Worm (Caenorhabditis elegans) whole organism, young adult: ENCODE results near the gene csn-5.

Experiments used
- B0336.3 ChIP-seq: fragments of 200-800 bp; sonication (Bioruptor generic); IDR thresholded peaks from 2 replicates; pipeline ENCODE4 v1.3.6; 2022; ENCODE audit warnings: missing genetic modification characterization, missing compliant biosample characterization
- lin-26 ChIP-seq: fragments of 200-800 bp; sonication (Bioruptor generic); IDR thresholded peaks from 2 replicates; pipeline ENCODE4 v1.3.6; 2022; ENCODE audit warnings: missing genetic modification reagents, missing genetic modification characterization, missing compliant biosample characterization
- rpc-1 ChIP-seq, 2 experiments: fragments of 150-350 bp in 1 of 2; sonication (generic microtip) in 1 of 2; optimal IDR thresholded peaks; 2 replicates each; lab custom pipeline; 2014 to 2018; ENCODE audit warnings: missing biosample characterization in 1 of 2, missing genetic modification characterization in 1 of 2, missing genetic modification reagents in 1 of 2, missing genotype in 1 of 2
- sptf-2 ChIP-seq: fragments of 200-800 bp; sonication (Bioruptor generic); optimal IDR thresholded peaks from 2 replicates; lab custom pipeline; 2018; ENCODE audit warnings: mild to moderate bottlenecking, missing genetic modification characterization, missing compliant biosample characterization
- tlf-1 ChIP-seq: fragments of 200-800 bp; sonication (Bioruptor generic); optimal IDR thresholded peaks from 2 replicates; lab custom pipeline; 2018; ENCODE audit warnings: mild to moderate bottlenecking, missing genetic modification characterization, missing compliant biosample characterization
- xnd-1 ChIP-seq: sonication (generic microtip); optimal IDR thresholded peaks from 2 replicates; lab custom pipeline; 2016; ENCODE audit warnings: missing genotype, missing genetic modification reagents, missing genetic modification characterization, missing compliant biosample characterization
- zim-3 ChIP-seq: sonication (generic microtip); optimal IDR thresholded peaks from 2 replicates; lab custom pipeline; 2017; ENCODE audit warnings: mild to moderate bottlenecking, missing genetic modification characterization, moderate library complexity, missing compliant biosample characterization
- ztf-6 ChIP-seq: fragments of 200-800 bp; sonication (Bioruptor generic); IDR thresholded peaks from 2 replicates; pipeline ENCODE4 v1.3.6; 2022; ENCODE audit warnings: missing genetic modification reagents, missing genetic modification characterization, missing compliant biosample characterization

DNA sequence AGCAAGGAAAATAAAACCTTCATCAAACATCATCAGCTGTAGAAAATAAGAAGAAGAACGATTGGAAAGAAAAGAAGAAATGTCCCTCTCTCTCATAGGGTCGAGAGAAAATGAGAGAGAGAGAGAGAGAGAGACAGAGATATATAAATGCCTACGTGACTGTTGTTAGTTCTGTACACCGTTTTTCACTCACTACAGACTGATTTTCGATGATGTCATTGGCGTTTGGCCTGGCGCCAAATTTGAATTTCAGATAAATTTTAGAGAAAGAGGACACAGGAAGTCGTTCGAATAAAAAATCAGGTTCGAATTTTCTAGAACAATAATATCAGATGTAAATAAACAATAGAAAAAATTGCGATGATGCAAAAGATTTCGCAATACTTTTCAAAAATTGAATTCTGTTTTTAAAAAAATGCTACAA is 6.6 kb downstream of the csn-5 start:
- TF ChIP-seq xnd-1 (tag; lab: Kevin White, UChicago) (no peak), rpc-1 (optimal IDR thresholded peaks at IDR 0.05; lab: Kevin White, UChicago) (no peak), rpc-1 (tag; optimal IDR thresholded peaks at IDR 0.05; lab: Kevin White, UChicago) (no peak), B0336.3 (GFP tag; lab: Robert Waterston, UW) (no peak), zim-3 (tag; lab: Kevin White, UChicago) (no peak), ztf-6 (GFP tag; lab: Robert Waterston, UW) (no peak), tlf-1 (GFP tag; lab: Kevin White, UChicago) (no peak), sptf-2 (GFP tag; lab: Kevin White, UChicago) (no peak), lin-26 (GFP tag; lab: Robert Waterston, UW) (0 out of 2 replicates have a peak, but pooled peaks have one; percentile 53)
